Fruit fly (Drosophila melanogaster) whole organism, embryonic: ENCODE measurements around the gene uncNacbeta.

Experiments used
- CG10209 ChIP-seq: fragments of 200-800 bp; sonication (Bioruptor generic); optimal IDR thresholded peaks from 3 replicates; lab custom pipeline; 2017; ENCODE audit warnings: missing biosample characterization, mild to moderate bottlenecking, missing genetic modification characterization, missing genetic modification reagents
- CG1024 ChIP-seq: fragments of 200-800 bp; sonication (Bioruptor generic); IDR thresholded peaks from 2 replicates; pipeline ENCODE4 v1.3.6; 2022; ENCODE audit warnings: missing biosample characterization, missing genetic modification characterization
- CG10274 ChIP-seq: fragments of 200-800 bp; sonication (Bioruptor generic); optimal IDR thresholded peaks from 3 replicates; lab custom pipeline; 2017; ENCODE audit warnings: missing biosample characterization, mild to moderate bottlenecking, missing genetic modification characterization
- CG11695 ChIP-seq: fragments of 200-800 bp; sonication (Bioruptor generic); IDR thresholded peaks from 3 replicates; pipeline ENCODE4 v1.3.6; 2022; ENCODE audit warnings: missing biosample characterization, missing genetic modification characterization
- CG12236 ChIP-seq: fragments of 200-800 bp; sonication (Bioruptor generic); optimal IDR thresholded peaks from 2 replicates; lab custom pipeline; 2016; ENCODE audit warnings: missing biosample characterization, missing genetic modification characterization
- CG13775 ChIP-seq: fragments of 200-800 bp; sonication (Bioruptor generic); optimal IDR thresholded peaks from 3 replicates; lab custom pipeline; 2017; ENCODE audit warnings: missing biosample characterization, mild to moderate bottlenecking, missing genetic modification characterization
- CG15601 ChIP-seq: fragments of 200-800 bp; sonication (Bioruptor generic); optimal IDR thresholded peaks from 3 replicates; lab custom pipeline; 2019; ENCODE audit warnings: missing biosample characterization, mild to moderate bottlenecking, missing genetic modification characterization, moderate library complexity
- CG16779 ChIP-seq: fragments of 200-800 bp; sonication (Bioruptor generic); IDR thresholded peaks from 2 replicates; pipeline ENCODE4 v1.3.6; 2022; ENCODE audit warnings: missing biosample characterization, missing genetic modification characterization
- CG16815 ChIP-seq: fragments of 200-800 bp; sonication (Bioruptor generic); optimal IDR thresholded peaks from 3 replicates; lab custom pipeline; 2017; ENCODE audit warnings: missing biosample characterization, mild to moderate bottlenecking, missing genetic modification characterization
- CG18011 ChIP-seq: fragments of 200-800 bp; sonication (Bioruptor generic); optimal IDR thresholded peaks from 2 replicates; lab custom pipeline; 2017; ENCODE audit warnings: missing biosample characterization, missing genetic modification characterization, mild to moderate bottlenecking, moderate library complexity, missing genotype
- CG2678 ChIP-seq: fragments of 200-800 bp; sonication (Bioruptor generic); optimal IDR thresholded peaks from 3 replicates; lab custom pipeline; 2019; ENCODE audit warnings: missing biosample characterization, mild to moderate bottlenecking, missing genetic modification characterization, moderate library complexity
- CG2712 ChIP-seq: fragments of 200-800 bp; optimal IDR thresholded peaks from 3 replicates; lab custom pipeline; 2019; ENCODE audit warnings: missing biosample characterization, mild to moderate bottlenecking, missing genetic modification characterization, moderate library complexity
- CG30020 ChIP-seq: fragments of 200-800 bp; optimal IDR thresholded peaks from 2 replicates; lab custom pipeline; 2019; ENCODE audit warnings: missing biosample characterization, mild to moderate bottlenecking, missing genetic modification characterization, moderate library complexity
- CG31388 ChIP-seq: fragments of 200-800 bp; sonication (Bioruptor generic); optimal IDR thresholded peaks from 2 replicates; lab custom pipeline; 2016; ENCODE audit warnings: missing biosample characterization, missing genetic modification characterization
- CG32772 ChIP-seq: fragments of 200-800 bp; sonication (Bioruptor generic); IDR thresholded peaks from 2 replicates; pipeline ENCODE4 v1.3.6; 2022; ENCODE audit warnings: missing biosample characterization, missing genetic modification characterization
- CG33557 ChIP-seq: fragments of 200-800 bp; sonication (Bioruptor generic); optimal IDR thresholded peaks from 2 replicates; lab custom pipeline; 2019; ENCODE audit warnings: missing biosample characterization, mild to moderate bottlenecking, missing genetic modification characterization, moderate library complexity
- CG43689 ChIP-seq: fragments of 200-800 bp; sonication (Bioruptor generic); IDR thresholded peaks from 2 replicates; pipeline ENCODE4 v1.3.6; 2022; ENCODE audit warnings: missing biosample characterization, missing genetic modification characterization
- CG8290 ChIP-seq, 3 experiments: fragments of 200-800 bp; sonication (Bioruptor generic); optimal IDR thresholded peaks; 2 replicates each; lab custom pipeline; 2016 to 2019; ENCODE audit warnings: missing biosample characterization in 3 of 3, missing genetic modification characterization in 3 of 3, mild to moderate bottlenecking in 2 of 3, moderate library complexity in 1 of 3
- CG9932 ChIP-seq: fragments of 200-800 bp; sonication (Bioruptor generic); IDR thresholded peaks from 2 replicates; pipeline ENCODE4 v1.3.6; 2022; ENCODE audit warnings: missing biosample characterization, missing genetic modification characterization
- CrebB ChIP-seq: fragments of 200-800 bp; sonication (Bioruptor generic); optimal IDR thresholded peaks from 3 replicates; lab custom pipeline; 2018; ENCODE audit warnings: missing biosample characterization, mild to moderate bottlenecking, missing genetic modification characterization
- Dbx ChIP-seq: fragments of 200-800 bp; sonication (Bioruptor generic); IDR thresholded peaks from 3 replicates; pipeline ENCODE4 v1.3.6; 2022; ENCODE audit warnings: missing biosample characterization, missing genetic modification characterization
- Dip2 ChIP-seq: fragments of 200-800 bp; sonication (Bioruptor generic); IDR thresholded peaks from 2 replicates; pipeline ENCODE4 v1.3.6; 2022; ENCODE audit warnings: missing biosample characterization, missing genetic modification characterization
- Drgx ChIP-seq: fragments of 200-800 bp; sonication (Bioruptor generic); IDR thresholded peaks from 2 replicates; pipeline ENCODE4 v1.3.6; 2022; ENCODE audit warnings: missing biosample characterization, missing genetic modification characterization
- Hmr ChIP-seq: fragments of 200-800 bp; sonication (Bioruptor generic); optimal IDR thresholded peaks from 3 replicates; lab custom pipeline; 2017; ENCODE audit warnings: mild to moderate bottlenecking, missing biosample characterization, missing genetic modification reagents, missing genetic modification characterization
- Hr39 ChIP-seq: fragments of >200 bp; optimal IDR thresholded peaks from 2 replicates; lab custom pipeline; 2017
- Lim3 ChIP-seq: fragments of 200-800 bp; sonication (Bioruptor generic); IDR thresholded peaks from 2 replicates; pipeline ENCODE4 v1.3.6; 2022; ENCODE audit warnings: missing biosample characterization, missing genetic modification characterization
- Meics ChIP-seq: fragments of 200-800 bp; sonication (Bioruptor generic); optimal IDR thresholded peaks from 2 replicates; lab custom pipeline; 2017; ENCODE audit warnings: missing biosample characterization, mild to moderate bottlenecking, missing genetic modification characterization
- PHDP ChIP-seq: fragments of 200-800 bp; sonication (Bioruptor generic); optimal IDR thresholded peaks from 3 replicates; lab custom pipeline; 2018; ENCODE audit warnings: missing biosample characterization, mild to moderate bottlenecking, missing genetic modification characterization, moderate library complexity
- Ptx1 ChIP-seq: fragments of 200-800 bp; sonication (Bioruptor generic); IDR thresholded peaks from 2 replicates; pipeline ENCODE4 v1.3.6; 2022; ENCODE audit warnings: missing biosample characterization, missing genetic modification characterization
- Tbp ChIP-seq: fragments of >200 bp; optimal IDR thresholded peaks from 2 replicates; lab custom pipeline; 2018; ENCODE audit warnings: missing biosample characterization, missing genetic modification characterization
- amos ChIP-seq: fragments of 200-800 bp; sonication (Bioruptor generic); IDR thresholded peaks from 2 replicates; pipeline ENCODE4 v1.3.6; 2022; ENCODE audit warnings: missing biosample characterization, missing genetic modification characterization; ENCODE audit not compliant: partially characterized antibody
- ash1 ChIP-seq: fragments of 200-800 bp; sonication (Bioruptor generic); optimal IDR thresholded peaks from 2 replicates; lab custom pipeline; 2018; ENCODE audit warnings: missing biosample characterization, mild to moderate bottlenecking, missing genetic modification characterization
- bbx ChIP-seq: fragments of 200-800 bp; sonication (Bioruptor generic); IDR thresholded peaks from 2 replicates; pipeline ENCODE4 v1.3.6; 2022; ENCODE audit warnings: missing biosample characterization, missing genetic modification characterization; ENCODE audit not compliant: partially characterized antibody
- ci ChIP-seq: fragments of 200-800 bp; sonication (Bioruptor generic); IDR thresholded peaks from 3 replicates; pipeline ENCODE4 v1.3.6; 2022; ENCODE audit warnings: missing biosample characterization, missing genetic modification characterization
- dan ChIP-seq: fragments of 200-800 bp; sonication (Bioruptor generic); IDR thresholded peaks from 2 replicates; pipeline ENCODE4 v1.3.6; 2022; ENCODE audit warnings: missing biosample characterization, missing genetic modification characterization
- ftz-f1 ChIP-seq: fragments of 200-800 bp; sonication (Bioruptor generic); optimal IDR thresholded peaks from 2 replicates; lab custom pipeline; 2016; ENCODE audit warnings: missing biosample characterization, missing genetic modification characterization
- gcm2 ChIP-seq: fragments of 200-800 bp; sonication (Bioruptor generic); optimal IDR thresholded peaks from 2 replicates; lab custom pipeline; 2016; ENCODE audit warnings: missing biosample characterization, missing genetic modification characterization
- gro ChIP-seq: fragments of 200-800 bp; sonication (Bioruptor generic); optimal IDR thresholded peaks from 2 replicates; lab custom pipeline; 2016; ENCODE audit warnings: missing biosample characterization, missing genetic modification characterization
- hbn ChIP-seq: fragments of 200-800 bp; sonication (Bioruptor generic); IDR thresholded peaks from 2 replicates; pipeline ENCODE4 v1.3.6; 2022; ENCODE audit warnings: missing biosample characterization, missing genetic modification characterization; ENCODE audit not compliant: partially characterized antibody
- insv ChIP-seq, 2 experiments: fragments of 200-800 bp; sonication (Bioruptor generic); optimal IDR thresholded peaks; 3 replicates each; lab custom pipeline; 2016 to 2018; ENCODE audit warnings: missing biosample characterization in 2 of 2, missing genetic modification characterization in 2 of 2
- ken ChIP-seq: fragments of 200-800 bp; sonication (Bioruptor generic); IDR thresholded peaks from 3 replicates; pipeline ENCODE4 v1.3.6; 2022; ENCODE audit warnings: missing biosample characterization, missing genetic modification characterization
- lilli ChIP-seq: fragments of 200-800 bp; sonication (Bioruptor generic); optimal IDR thresholded peaks from 3 replicates; lab custom pipeline; 2016; ENCODE audit warnings: missing biosample characterization, missing genetic modification characterization
- nom ChIP-seq: fragments of 200-800 bp; sonication (Bioruptor generic); optimal IDR thresholded peaks from 2 replicates; lab custom pipeline; 2017; ENCODE audit warnings: missing biosample characterization, missing genetic modification characterization, mild to moderate bottlenecking, moderate library complexity, missing genetic modification reagents
- oc ChIP-seq: fragments of 200-800 bp; sonication (Bioruptor generic); optimal IDR thresholded peaks from 2 replicates; lab custom pipeline; 2018; ENCODE audit warnings: missing biosample characterization, mild to moderate bottlenecking, missing genetic modification characterization, moderate library complexity
- peb ChIP-seq: fragments of 200-800 bp; sonication (Bioruptor generic); IDR thresholded peaks from 2 replicates; pipeline ENCODE4 v1.3.6; 2022; ENCODE audit warnings: missing biosample characterization, missing genetic modification characterization
- pnt ChIP-seq: fragments of 200-800 bp; sonication (Bioruptor generic); optimal IDR thresholded peaks from 3 replicates; lab custom pipeline; 2016; ENCODE audit warnings: missing biosample characterization, missing genetic modification characterization
- schlank ChIP-seq: fragments of 200-800 bp; sonication (Bioruptor generic); optimal IDR thresholded peaks from 2 replicates; lab custom pipeline; 2018; ENCODE audit warnings: missing biosample characterization, mild to moderate bottlenecking, missing genetic modification characterization
- stwl ChIP-seq: fragments of 200-800 bp; sonication (Bioruptor generic); optimal IDR thresholded peaks from 3 replicates; lab custom pipeline; 2018; ENCODE audit warnings: missing biosample characterization, mild to moderate bottlenecking, missing genetic modification characterization, moderate library complexity
- usp ChIP-seq: fragments of >200 bp; optimal IDR thresholded peaks from 2 replicates; lab custom pipeline; 2017; ENCODE audit warnings: missing biosample characterization, missing genetic modification characterization
- wek ChIP-seq: fragments of 200-800 bp; sonication (Bioruptor generic); optimal IDR thresholded peaks from 3 replicates; lab custom pipeline; 2018; ENCODE audit warnings: missing biosample characterization, mild to moderate bottlenecking, missing genetic modification characterization, moderate library complexity
- yki ChIP-seq: fragments of >200 bp; optimal IDR thresholded peaks from 3 replicates; lab custom pipeline; 2018

uncNacbeta gene

DNA sequence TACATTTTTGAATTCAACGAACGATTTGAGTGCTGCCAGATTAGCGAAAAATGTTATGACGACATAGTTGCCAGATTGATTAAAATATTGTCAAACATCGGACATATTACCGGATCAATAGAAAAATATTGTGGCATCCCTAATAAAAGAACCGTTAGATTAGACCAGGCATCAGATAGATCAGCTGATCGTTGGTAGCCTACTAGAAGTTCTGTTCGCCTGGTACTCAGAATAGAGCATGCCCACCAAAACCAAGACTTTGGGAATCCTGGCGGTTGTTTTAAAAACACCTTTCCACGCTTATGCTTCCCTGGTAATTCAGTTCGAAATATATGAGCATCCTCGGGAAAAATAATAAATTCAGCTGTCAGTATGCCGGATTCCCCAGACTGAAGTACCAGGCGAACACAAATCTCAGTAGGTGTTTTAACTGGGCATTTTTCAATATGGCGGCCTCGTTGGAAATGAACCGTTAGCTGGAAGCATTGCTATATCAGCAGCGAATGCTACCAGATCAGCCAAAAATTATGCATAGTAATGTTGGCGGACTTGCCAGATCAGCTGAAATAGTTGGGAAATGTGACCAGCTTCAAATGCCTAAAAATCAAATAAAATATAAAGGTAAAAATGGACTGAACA, 22.9 kb downstream of the uncNacbeta start (continued):
- no peak for TF ChIP-seq Dbx (GFP tag; lab: Robert Waterston, UW)
- no peak for TF ChIP-seq CG13775
- TF ChIP-seq nom (GFP tag; lab: Kevin White, UChicago), result peak; percentile 21
- TF ChIP-seq Drgx (GFP tag; lab: Robert Waterston, UW), result no peak
- no peak for TF ChIP-seq pnt (GFP tag; lab: Kevin White, UChicago)
- TF ChIP-seq CG11695, result no peak
- TF ChIP-seq gro (GFP tag; lab: Kevin White, UChicago), result no peak
- TF ChIP-seq ash1 (GFP tag; lab: Kevin White, UChicago), result no peak
- peak; percentile 54 for TF ChIP-seq hbn (GFP tag; lab: Robert Waterston, UW)
- no peak for TF ChIP-seq Lim3 (GFP tag; lab: Robert Waterston, UW)
- TF ChIP-seq wek (GFP tag; lab: Kevin White, UChicago), result peak; percentile 68
- no peak for TF ChIP-seq CG16779 (GFP tag; lab: Robert Waterston, UW)
- TF ChIP-seq CG12236 (GFP tag; lab: Kevin White, UChicago), result no peak
- TF ChIP-seq CG10274 (GFP tag; lab: Kevin White, UChicago), result no peak
- TF ChIP-seq schlank, result no peak
- no peak for TF ChIP-seq CG18011 (GFP tag; lab: Kevin White, UChicago)
- no peak for TF ChIP-seq dan
- no peak for TF ChIP-seq Dip2 (GFP tag; lab: Robert Waterston, UW)
- peak; percentile 70 for TF ChIP-seq stwl (tag; lab: Kevin White, UChicago)
- no peak for TF ChIP-seq ken (GFP tag; lab: Robert Waterston, UW)
- peak; percentile 7 for TF ChIP-seq lilli (GFP tag; lab: Kevin White, UChicago)
- TF ChIP-seq Tbp (GFP tag; lab: Kevin White, UChicago), result no peak
- TF ChIP-seq CG1024 (GFP tag; lab: Robert Waterston, UW), result no peak
- TF ChIP-seq bbx (GFP tag; lab: Robert Waterston, UW), result peak; percentile 75
- TF ChIP-seq insv (GFP tag; optimal IDR thresholded peaks at IDR 0.05; lab: Kevin White, UChicago), result peak in 1 of 2 experiments; percentile 43
- peak; percentile 36 for TF ChIP-seq amos (GFP tag; lab: Robert Waterston, UW)
- TF ChIP-seq ftz-f1, result peak; percentile 57
- no peak for TF ChIP-seq CG43689
- no peak for TF ChIP-seq CG2678
- peak; percentile 42 for TF ChIP-seq CrebB (tag; lab: Kevin White, UChicago)
- peak; percentile 45 for TF ChIP-seq CG15601 (tag; lab: Kevin White, UChicago)
- no peak for TF ChIP-seq Ptx1 (GFP tag; lab: Robert Waterston, UW)
- peak; percentile 55 for TF ChIP-seq CG2712
- TF ChIP-seq CG10209, result no peak
- TF ChIP-seq peb, result no peak
- TF ChIP-seq CG32772 (GFP tag; lab: Robert Waterston, UW), result no peak
- TF ChIP-seq PHDP (tag; lab: Kevin White, UChicago), result peak; percentile 35
- peak; percentile 92 for TF ChIP-seq CG8290 (GFP tag; optimal IDR thresholded peaks at IDR 0.05; lab: Kevin White, UChicago)
- TF ChIP-seq CG8290 (tag; optimal IDR thresholded peaks at IDR 0.05; lab: Kevin White, UChicago), result peak; percentile 76 to 92
- no peak for TF ChIP-seq usp
- TF ChIP-seq yki (lab: Kevin White, UChicago), result no peak
- no peak for TF ChIP-seq gcm2 (GFP tag; lab: Kevin White, UChicago)
- TF ChIP-seq CG9932 (GFP tag; lab: Robert Waterston, UW), result peak; percentile 11; the same call in 1 of the 2 replicates
- no peak for TF ChIP-seq Meics (GFP tag; lab: Kevin White, UChicago)
- no peak for TF ChIP-seq CG16815 (GFP tag; lab: Kevin White, UChicago)
- TF ChIP-seq CG30020 (tag; lab: Kevin White, UChicago), result no peak
- TF ChIP-seq oc, result peak; percentile 36
- peak; percentile 62 for TF ChIP-seq CG33557 (GFP tag; lab: Kevin White, UChicago)
- peak; percentile 94 for TF ChIP-seq Hmr (GFP tag; lab: Kevin White, UChicago)
- no peak for TF ChIP-seq Hr39 (lab: Kevin White, UChicago)
- peak; percentile 58; the same call in 2 of the 3 replicates for TF ChIP-seq ci (GFP tag; lab: Robert Waterston, UW)
- TF ChIP-seq CG31388, result no peak
